Fruit fly (Drosophila melanogaster): ENCODE data around the gene CG14907.

The CG14907 gene

DNA sequence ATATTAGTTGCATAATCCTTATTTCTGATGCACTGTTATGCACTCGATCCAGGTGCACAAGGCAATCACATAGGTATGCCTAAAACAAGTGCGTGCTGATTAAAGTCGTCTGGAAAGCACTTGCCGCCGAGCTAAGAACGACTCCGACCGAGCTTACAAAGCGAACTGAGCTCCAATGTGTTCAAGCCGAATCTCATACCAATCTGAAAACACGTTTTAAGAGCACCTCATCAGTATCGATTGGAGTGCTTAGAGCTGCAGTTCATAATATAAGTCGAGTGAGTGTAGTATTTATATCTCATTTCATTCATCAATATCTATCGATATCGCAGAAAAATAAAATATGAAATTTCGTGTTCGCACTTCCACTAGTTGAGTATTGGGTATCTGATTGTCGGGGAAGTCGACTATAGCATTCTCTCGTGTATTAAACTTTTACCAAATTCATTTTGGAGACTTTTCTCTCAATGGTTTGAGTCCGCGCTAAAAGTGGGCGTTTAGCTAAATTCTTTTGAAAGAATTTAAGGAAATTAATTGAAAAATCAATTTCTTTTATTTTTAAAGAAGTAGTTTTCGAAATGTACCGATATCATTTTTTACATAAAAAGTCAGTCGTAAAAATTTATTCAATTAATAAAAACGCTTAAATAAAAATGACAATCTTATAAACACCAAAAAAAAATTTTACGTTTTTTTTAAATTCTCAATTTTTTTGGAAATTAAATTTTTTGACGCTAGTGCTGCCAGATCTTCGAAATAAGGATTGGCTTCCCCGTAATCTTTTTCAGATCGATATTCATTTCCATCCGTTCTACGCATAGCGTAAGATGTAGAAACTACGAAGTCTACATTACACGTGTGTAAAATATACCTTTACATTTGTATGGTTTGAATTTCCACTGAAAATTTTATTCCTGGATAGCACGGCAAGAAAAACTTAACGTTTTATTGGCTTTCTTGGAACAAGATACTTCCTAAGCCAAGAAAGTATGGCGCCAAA, 3.7 kb upstream of the CG14907 start, which contains the start of gene modSP:
TSS of gene modSP (minus strand) at position 169 of the 1,000 bp plus-strand sequence.
- TF ChIP-seq Mnt (GFP tag; optimal IDR thresholded peaks at IDR 0.05) (peak; percentile 57), CG12768 (GFP tag; optimal IDR thresholded peaks at IDR 0.05) (no peak)

DNA sequence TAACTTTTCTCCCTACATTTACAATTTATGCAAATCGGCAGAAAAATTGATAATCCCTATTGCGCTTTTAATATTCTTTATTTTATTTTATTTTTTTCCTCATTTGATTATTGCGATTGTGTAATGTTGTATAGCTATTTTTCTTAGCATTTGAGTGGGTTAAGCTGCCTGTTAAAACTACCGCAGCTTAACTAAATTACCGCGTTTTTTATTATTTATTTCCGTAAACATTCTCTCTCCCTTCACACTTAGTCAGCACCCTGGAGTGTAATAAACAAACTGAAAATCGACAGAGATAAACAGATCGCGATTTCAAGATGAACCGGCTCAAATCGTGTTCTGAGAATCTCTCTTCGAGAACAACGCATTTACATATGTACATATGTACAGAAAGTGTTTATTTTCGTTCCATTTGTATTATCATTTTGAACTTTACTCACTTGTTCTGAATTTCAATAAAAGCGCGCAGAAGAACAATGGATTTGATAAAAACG, 2.9 kb upstream of the CG14907 start:
- TF ChIP-seq CG12768 (GFP tag; optimal IDR thresholded peaks at IDR 0.05), result peak; percentile 13
- no peak for TF ChIP-seq CG14711 (tag; optimal IDR thresholded peaks at IDR 0.05)
- TF ChIP-seq cic (GFP tag; optimal IDR thresholded peaks at IDR 0.05), result peak; percentile 4
- TF ChIP-seq Hr96 (GFP tag; optimal IDR thresholded peaks at IDR 0.05), result peak; percentile 5
- TF ChIP-seq CG1620 (GFP tag; optimal IDR thresholded peaks at IDR 0.05), result no peak
- peak; percentile 7 for TF ChIP-seq tj (GFP tag; optimal IDR thresholded peaks at IDR 0.05)
- TF ChIP-seq CG5204 (GFP tag; optimal IDR thresholded peaks at IDR 0.05), result no peak
- TF ChIP-seq CG7045 (GFP tag; optimal IDR thresholded peaks at IDR 0.05), result no peak
- TF ChIP-seq toe (GFP tag; optimal IDR thresholded peaks at IDR 0.05), result no peak
- TF ChIP-seq kay (GFP tag; ENCODE audit: borderline replicate concordance), result peak; percentile 92

dm6 chr3R:16650950-16651349, 1.2 kb downstream of the CG14907 start, which contains the start of gene Mettl4:
Gene Mettl4 (minus strand): TSS chr3R:16651157.
- peak; percentile 3 for TF ChIP-seq bab1 (GFP tag; optimal IDR thresholded peaks at IDR 0.05)
- TF ChIP-seq CG12768 (GFP tag; optimal IDR thresholded peaks at IDR 0.05), result no peak

dm6 chr3R:16649282-16649681, 2.8 kb downstream of the CG14907 start:
- TF ChIP-seq Clk (GFP tag; optimal IDR thresholded peaks at IDR 0.05) (no peak), Crg-1 (GFP tag; optimal IDR thresholded peaks at IDR 0.05) (no peak), toe (GFP tag; optimal IDR thresholded peaks at IDR 0.05) (no peak), pad (GFP tag; optimal IDR thresholded peaks at IDR 0.05) (no peak), ovo (GFP tag; optimal IDR thresholded peaks at IDR 0.05) (no peak), CG5204 (GFP tag; optimal IDR thresholded peaks at IDR 0.05) (no peak), CG7045 (GFP tag; optimal IDR thresholded peaks at IDR 0.05) (no peak), Hr96 (GFP tag; optimal IDR thresholded peaks at IDR 0.05) (no peak), CG14711 (tag; optimal IDR thresholded peaks at IDR 0.05) (no peak), CG33017 (tag; optimal IDR thresholded peaks at IDR 0.05) (no peak), CG1620 (GFP tag; optimal IDR thresholded peaks at IDR 0.05) (no peak), Mnt (GFP tag; optimal IDR thresholded peaks at IDR 0.05) (no peak), bab1 (GFP tag; optimal IDR thresholded peaks at IDR 0.05) (no peak), CG12768 (GFP tag; optimal IDR thresholded peaks at IDR 0.05) (no peak), cic (GFP tag; optimal IDR thresholded peaks at IDR 0.05) (no peak), tj (GFP tag; optimal IDR thresholded peaks at IDR 0.05) (no peak), kay (GFP tag; ENCODE audit: borderline replicate concordance) (no peak), CG7101 (tag; optimal IDR thresholded peaks at IDR 0.05) (no peak)

DNA sequence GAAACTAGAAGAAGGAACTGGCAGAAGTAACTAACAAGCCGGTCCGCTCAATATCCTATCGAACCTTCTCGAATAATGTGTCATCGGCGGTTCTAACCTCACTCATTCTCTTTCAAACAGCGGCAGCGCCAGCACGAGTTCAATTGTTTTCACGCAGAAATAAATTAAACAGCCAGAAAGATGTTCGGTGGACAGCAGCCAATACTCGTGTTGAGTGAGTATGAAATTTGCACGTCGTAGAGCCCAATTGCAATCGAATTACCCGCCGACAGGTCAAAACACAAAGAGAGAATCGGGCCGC, 4.5 kb downstream of the CG14907 start:
- TF ChIP-seq CG5204 (GFP tag; optimal IDR thresholded peaks at IDR 0.05) (no peak), Mnt (GFP tag; optimal IDR thresholded peaks at IDR 0.05) (peak; percentile 27), CG12768 (GFP tag; optimal IDR thresholded peaks at IDR 0.05) (peak; percentile 22), Crg-1 (GFP tag; optimal IDR thresholded peaks at IDR 0.05) (no peak), bab1 (GFP tag; optimal IDR thresholded peaks at IDR 0.05) (peak; percentile 14), CG1620 (GFP tag; optimal IDR thresholded peaks at IDR 0.05) (no peak)

DNA sequence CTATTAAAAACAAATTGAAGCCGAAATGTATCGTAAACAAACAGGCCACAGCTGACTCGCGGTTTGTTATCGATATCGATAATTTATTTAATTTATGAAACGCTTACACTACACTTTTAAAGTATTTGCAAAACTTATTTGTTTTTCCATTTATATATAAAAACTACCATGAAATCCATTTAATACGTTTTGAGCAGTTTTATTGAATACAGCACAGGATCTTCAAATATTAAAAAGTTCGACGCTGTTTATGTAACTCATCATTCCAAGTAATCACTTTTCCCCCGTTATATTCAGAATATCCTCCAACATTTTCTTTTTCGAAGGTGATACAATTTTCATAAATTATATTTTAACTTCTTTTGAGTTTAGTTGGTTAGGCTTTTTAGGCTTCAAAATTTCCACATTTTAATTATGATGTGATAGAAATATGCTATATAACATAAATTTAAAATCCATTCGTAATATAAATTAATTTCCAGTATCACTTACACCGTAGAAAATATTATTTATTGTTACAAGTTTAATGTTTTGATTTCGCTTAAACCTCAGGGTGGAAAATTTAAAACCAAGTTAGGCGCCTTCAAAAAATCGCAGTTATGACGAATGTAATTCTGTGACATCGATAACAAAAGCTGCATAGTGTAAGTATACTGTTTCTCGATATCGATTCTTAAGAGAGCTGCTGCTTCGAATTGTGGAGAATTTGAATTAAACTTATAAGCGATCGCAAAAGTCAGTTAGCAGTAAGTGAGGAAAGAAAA, 5.0 kb downstream of the CG14907 start, which contains the start of the genes CG10324 and CCT3:
TSS of gene CG10324 (minus strand) at position 53 of the 764 bp plus-strand sequence.
TSS of gene CCT3 (plus strand) at position 654 of the 764 bp plus-strand sequence.
- TF ChIP-seq CG11617 (GFP tag; optimal IDR thresholded peaks at IDR 0.05) (peak; percentile 27), CG1620 (GFP tag; optimal IDR thresholded peaks at IDR 0.05) (peak; percentile 62), CG7101 (tag; optimal IDR thresholded peaks at IDR 0.05) (peak; percentile 66), CG33017 (tag; optimal IDR thresholded peaks at IDR 0.05) (peak; percentile 57), ovo (GFP tag; optimal IDR thresholded peaks at IDR 0.05) (peak; percentile 44), pad (GFP tag; optimal IDR thresholded peaks at IDR 0.05) (peak; percentile 24), CG14711 (tag; optimal IDR thresholded peaks at IDR 0.05) (peak; percentile 46), bab1 (GFP tag; optimal IDR thresholded peaks at IDR 0.05) (peak; percentile 65), Mnt (GFP tag; optimal IDR thresholded peaks at IDR 0.05) (no peak), cic (GFP tag; optimal IDR thresholded peaks at IDR 0.05) (no peak), CG5204 (GFP tag; optimal IDR thresholded peaks at IDR 0.05) (no peak), CG7045 (GFP tag; optimal IDR thresholded peaks at IDR 0.05) (peak; percentile 71), Clk (GFP tag; optimal IDR thresholded peaks at IDR 0.05) (no peak), cnc (optimal IDR thresholded peaks at IDR 0.05) (no peak), toe (GFP tag; optimal IDR thresholded peaks at IDR 0.05) (peak; percentile 78), Crg-1 (GFP tag; optimal IDR thresholded peaks at IDR 0.05) (peak; percentile 48), kay (GFP tag; ENCODE audit: borderline replicate concordance) (peak; percentile 95), Hr96 (GFP tag; optimal IDR thresholded peaks at IDR 0.05) (no peak), CG12768 (GFP tag; optimal IDR thresholded peaks at IDR 0.05) (peak; percentile 56), tj (GFP tag; optimal IDR thresholded peaks at IDR 0.05) (peak; percentile 61)
